Worm (Caenorhabditis elegans) whole organism, L4 larva: ENCODE measurements around the gene msp-10.

Experiments used
- F26F4.8 ChIP-seq: fragments of 200-800 bp; sonication (Bioruptor generic); conservative IDR thresholded peaks from 2 replicates; pipeline ENCODE4 v1.3.6; 2022; ENCODE audit warnings: missing genetic modification characterization, missing compliant biosample characterization
- F37D6.2 ChIP-seq: sonication (generic microtip); optimal IDR thresholded peaks from 2 replicates; lab custom pipeline; 2016; ENCODE audit warnings: mild to moderate bottlenecking, missing genetic modification characterization, missing compliant biosample characterization
- T20F7.1 ChIP-seq: fragments of 200-800 bp; sonication (Bioruptor generic); optimal IDR thresholded peaks from 2 replicates; lab custom pipeline; 2018; ENCODE audit warnings: mild to moderate bottlenecking, missing genetic modification characterization, missing compliant biosample characterization
- Y48G9A.11 ChIP-seq: fragments of 200-800 bp; sonication (Bioruptor generic); IDR thresholded peaks from 2 replicates; pipeline ENCODE4 v1.3.6; 2022; ENCODE audit warnings: missing genetic modification reagents, missing genetic modification characterization, missing compliant biosample characterization
- Y75B8A.6 ChIP-seq: fragments of 200-800 bp; sonication (Bioruptor generic); IDR thresholded peaks from 2 replicates; pipeline ENCODE4 v1.3.6; 2022; ENCODE audit warnings: missing genetic modification reagents, missing genetic modification characterization, missing compliant biosample characterization
- aha-1 ChIP-seq: fragments of 150-350 bp; peaks from one replicate; lab custom pipeline; 2014; ENCODE audit warnings: missing biosample characterization, missing genetic modification characterization
- arid-1 ChIP-seq: fragments of 200-800 bp; sonication (Bioruptor generic); conservative IDR thresholded peaks from 2 replicates; pipeline ENCODE4 v1.3.6; 2022; ENCODE audit warnings: missing genetic modification reagents, missing genetic modification characterization, missing compliant biosample characterization
- attf-4 ChIP-seq: sonication (generic microtip); optimal IDR thresholded peaks from 3 replicates; lab custom pipeline; 2017; ENCODE audit warnings: missing biosample characterization, missing genetic modification characterization
- ceh-20 ChIP-seq: fragments of 200-800 bp; sonication (Bioruptor generic); IDR thresholded peaks from 2 replicates; pipeline ENCODE4 v1.3.6; 2022; ENCODE audit warnings: missing genetic modification reagents, missing genetic modification characterization, missing compliant biosample characterization
- ceh-28 ChIP-seq: fragments of 150-350 bp; optimal IDR thresholded peaks from 2 replicates; lab custom pipeline; 2014; ENCODE audit warnings: missing biosample characterization, missing genetic modification reagents, missing genetic modification characterization
- ceh-62 ChIP-seq: sonication (generic microtip); optimal IDR thresholded peaks from 2 replicates; lab custom pipeline; 2017; ENCODE audit warnings: missing biosample characterization, missing genetic modification characterization
- cey-2 ChIP-seq: sonication (generic microtip); optimal IDR thresholded peaks from 3 replicates; lab custom pipeline; 2017; ENCODE audit warnings: missing genetic modification characterization, mild to moderate bottlenecking, missing compliant biosample characterization, antibody characterized with exemption, borderline replicate concordance; ENCODE audit not compliant: insufficient read depth
- ctbp-1 ChIP-seq: fragments of 200-800 bp; sonication (Bioruptor generic); IDR thresholded peaks from 2 replicates; pipeline ENCODE4 v1.3.6; 2022; ENCODE audit warnings: missing genetic modification reagents, missing genetic modification characterization, missing compliant biosample characterization
- daf-12 ChIP-seq: fragments of 150-350 bp; optimal IDR thresholded peaks from 2 replicates; lab custom pipeline; 2014; ENCODE audit warnings: missing biosample characterization, missing genetic modification reagents, missing genetic modification characterization
- daf-16 ChIP-seq, 3 experiments: sonication (generic microtip); optimal IDR thresholded peaks; 2 replicates each; lab custom pipeline; 2016 to 2017; ENCODE audit warnings: missing genetic modification characterization in 3 of 3, missing genetic modification reagents in 3 of 3, mild to moderate bottlenecking in 2 of 3, missing compliant biosample characterization in 2 of 3, missing biosample characterization in 1 of 3, moderate library complexity in 1 of 3
- daf-8 ChIP-seq: fragments of 200-800 bp; sonication (Bioruptor generic); IDR thresholded peaks from 2 replicates; pipeline ENCODE4 v1.3.6; 2022; ENCODE audit warnings: missing genetic modification characterization, missing compliant biosample characterization
- dmd-6 ChIP-seq: fragments of 200-800 bp; sonication (Bioruptor generic); IDR thresholded peaks from 2 replicates; pipeline ENCODE4 v1.3.6; 2022; ENCODE audit warnings: missing genetic modification reagents, missing genetic modification characterization, missing compliant biosample characterization
- dpl-1 ChIP-seq: fragments of 150-350 bp; optimal IDR thresholded peaks from 2 replicates; lab custom pipeline; 2014; ENCODE audit warnings: missing biosample characterization, missing genetic modification reagents, missing genetic modification characterization
- dve-1 ChIP-seq: sonication (generic microtip); optimal IDR thresholded peaks from 2 replicates; lab custom pipeline; 2017; ENCODE audit warnings: antibody characterized with exemption, mild to moderate bottlenecking, missing genetic modification characterization, missing compliant biosample characterization; ENCODE audit not compliant: insufficient read depth
- hif-1 ChIP-seq, 2 experiments: sonication (generic microtip); optimal IDR thresholded peaks; 2 replicates each; lab custom pipeline; 2016 to 2017; ENCODE audit warnings: missing compliant biosample characterization in 2 of 2, missing genetic modification characterization in 2 of 2, missing genetic modification reagents in 2 of 2, missing genotype in 2 of 2, mild to moderate bottlenecking in 1 of 2
- hlh-11 ChIP-seq: fragments of 200-800 bp; sonication (Bioruptor generic); optimal IDR thresholded peaks from 2 replicates; lab custom pipeline; 2018; ENCODE audit warnings: mild to moderate bottlenecking, missing genetic modification characterization, missing compliant biosample characterization
- lin-1 ChIP-seq: fragments of 200-800 bp; sonication (Bioruptor generic); IDR thresholded peaks from 2 replicates; pipeline ENCODE4 v1.3.6; 2022; ENCODE audit warnings: missing genetic modification reagents, missing genetic modification characterization, missing compliant biosample characterization
- lin-13 ChIP-seq: fragments of 150-350 bp; optimal IDR thresholded peaks from 2 replicates; lab custom pipeline; 2014; ENCODE audit warnings: missing biosample characterization, missing genetic modification reagents, missing genetic modification characterization
- lin-15B ChIP-seq: fragments of 150-350 bp; sonication (generic microtip); optimal IDR thresholded peaks from 3 replicates; lab custom pipeline; 2014; ENCODE audit warnings: missing biosample characterization, missing genetic modification characterization
- lin-29 ChIP-seq: fragments of 200-800 bp; sonication (Bioruptor generic); IDR thresholded peaks from 2 replicates; pipeline ENCODE4 v1.3.6; 2022; ENCODE audit warnings: missing genetic modification reagents, missing genetic modification characterization, missing compliant biosample characterization
- lsy-2 ChIP-seq, 2 experiments: fragments of 150-350 bp in 1 of 2; sonication (generic microtip) in 1 of 2; optimal IDR thresholded peaks; 2 replicates each; lab custom pipeline; 2014 to 2017; ENCODE audit warnings: missing biosample characterization in 2 of 2, missing genetic modification characterization in 2 of 2
- mdl-1 ChIP-seq, 2 experiments: fragments of 150-350 bp in 1 of 2; sonication (generic microtip) in 1 of 2; optimal IDR thresholded peaks; 2 replicates each; lab custom pipeline; 2014 to 2017; ENCODE audit warnings: missing biosample characterization in 2 of 2, missing genetic modification characterization in 2 of 2
- mep-1 ChIP-seq: fragments of 150-350 bp; sonication (generic microtip); optimal IDR thresholded peaks from 3 replicates; lab custom pipeline; 2014; ENCODE audit warnings: missing biosample characterization, missing genetic modification characterization
- mes-2 ChIP-seq: sonication (generic microtip); optimal IDR thresholded peaks from 2 replicates; lab custom pipeline; 2016; ENCODE audit warnings: missing genotype, mild to moderate bottlenecking, missing genetic modification characterization, missing compliant biosample characterization; ENCODE audit not compliant: poor library complexity, severe bottlenecking
- nhr-102 ChIP-seq: sonication (generic microtip); optimal IDR thresholded peaks from 2 replicates; lab custom pipeline; 2016; ENCODE audit warnings: mild to moderate bottlenecking, missing genetic modification characterization, moderate library complexity, missing compliant biosample characterization
- nhr-11 ChIP-seq: fragments of 150-350 bp; optimal IDR thresholded peaks from 2 replicates; lab custom pipeline; 2014; ENCODE audit warnings: missing biosample characterization, missing genetic modification characterization
- nhr-237 ChIP-seq: sonication (generic microtip); optimal IDR thresholded peaks from 2 replicates; lab custom pipeline; 2017; ENCODE audit warnings: missing biosample characterization, missing genetic modification characterization
- nhr-25 ChIP-seq: sonication (generic microtip); optimal IDR thresholded peaks from 2 replicates; lab custom pipeline; 2017; ENCODE audit warnings: missing genetic modification characterization, mild to moderate bottlenecking, missing compliant biosample characterization, antibody characterized with exemption, moderate library complexity, borderline replicate concordance; ENCODE audit not compliant: insufficient read depth
- nhr-28 ChIP-seq: fragments of 150-350 bp; optimal IDR thresholded peaks from 2 replicates; lab custom pipeline; 2014; ENCODE audit warnings: missing biosample characterization, missing genetic modification characterization
- nhr-41 ChIP-seq: fragments of 200-800 bp; sonication (Bioruptor generic); IDR thresholded peaks from 2 replicates; pipeline ENCODE4 v1.3.6; 2022; ENCODE audit warnings: missing genetic modification reagents, missing genetic modification characterization, missing compliant biosample characterization
- nhr-48 ChIP-seq: sonication (generic microtip); optimal IDR thresholded peaks from 2 replicates; lab custom pipeline; 2016; ENCODE audit warnings: mild to moderate bottlenecking, missing genetic modification characterization, missing compliant biosample characterization
- pqm-1 ChIP-seq: sonication (generic microtip); optimal IDR thresholded peaks from 2 replicates; lab custom pipeline; 2017; ENCODE audit warnings: missing biosample characterization, missing genetic modification characterization
- rbr-2 ChIP-seq: sonication (generic microtip); optimal IDR thresholded peaks from 2 replicates; lab custom pipeline; 2016; ENCODE audit warnings: missing genotype, missing genetic modification characterization, missing compliant biosample characterization
- saeg-2 ChIP-seq: fragments of 200-800 bp; sonication (Bioruptor generic); IDR thresholded peaks from 2 replicates; pipeline ENCODE4 v1.3.6; 2022; ENCODE audit warnings: missing genetic modification reagents, missing genetic modification characterization, missing compliant biosample characterization
- skn-1 ChIP-seq: fragments of 150-350 bp; optimal IDR thresholded peaks from 2 replicates; lab custom pipeline; 2014; ENCODE audit warnings: missing biosample characterization, missing genetic modification characterization
- snpc-1.2 ChIP-seq: fragments of 200-800 bp; sonication (Bioruptor generic); IDR thresholded peaks from 2 replicates; pipeline ENCODE4 v1.3.6; 2022; ENCODE audit warnings: missing genetic modification reagents, missing genetic modification characterization, missing compliant biosample characterization
- snpc-4 ChIP-seq: fragments of 150-350 bp; optimal IDR thresholded peaks from 2 replicates; lab custom pipeline; 2014; ENCODE audit warnings: missing biosample characterization, missing genetic modification characterization
- spr-3 ChIP-seq: fragments of 200-800 bp; sonication (Bioruptor generic); optimal IDR thresholded peaks from 2 replicates; lab custom pipeline; 2018; ENCODE audit warnings: mild to moderate bottlenecking, missing genetic modification characterization, missing compliant biosample characterization
- unc-130 ChIP-seq: sonication (generic microtip); optimal IDR thresholded peaks from 2 replicates; lab custom pipeline; 2016; ENCODE audit warnings: missing genetic modification reagents, missing genetic modification characterization, missing compliant biosample characterization
- unc-39 ChIP-seq: sonication (generic microtip); optimal IDR thresholded peaks from 2 replicates; lab custom pipeline; 2017; ENCODE audit warnings: missing biosample characterization, missing genetic modification characterization
- unc-62 ChIP-seq, 3 experiments: fragments of 150-350 bp in 1 of 3; sonication (generic microtip); optimal IDR thresholded peaks in 2 of 3; peaks in 1 of 3; 1 replicate in 1 of 3; 2 replicates in 2 of 3; lab custom pipeline; 2014 to 2017; ENCODE audit warnings: missing biosample characterization in 3 of 3, missing genetic modification characterization in 3 of 3, missing genetic modification reagents in 3 of 3, missing genotype in 1 of 3
- vab-7 ChIP-seq: fragments of 200-800 bp; sonication (Bioruptor generic); IDR thresholded peaks from 2 replicates; pipeline ENCODE4 v1.3.6; 2022; ENCODE audit warnings: missing genetic modification reagents, missing genetic modification characterization, missing compliant biosample characterization
- zip-11 ChIP-seq: fragments of 200-800 bp; sonication (Bioruptor generic); IDR thresholded peaks from 2 replicates; pipeline ENCODE4 v1.3.6; 2022; ENCODE audit warnings: missing genetic modification characterization, missing compliant biosample characterization
- zip-2 ChIP-seq: fragments of 150-350 bp; optimal IDR thresholded peaks from 2 replicates; lab custom pipeline; 2014; ENCODE audit warnings: missing biosample characterization, missing genetic modification characterization
- ztf-7 ChIP-seq: fragments of 150-350 bp; optimal IDR thresholded peaks from 2 replicates; lab custom pipeline; 2014; ENCODE audit warnings: missing biosample characterization, missing genetic modification characterization

Gene msp-10

ce11 chrIV:9873837-9874236 lies 36.4 kb downstream of the msp-10 start:
- TF ChIP-seq T20F7.1 (GFP tag; lab: Kevin White, UChicago): peak; percentile 26
- peak in 1 of 2 experiments; percentile 8 for TF ChIP-seq hif-1 (tag; optimal IDR thresholded peaks at IDR 0.05; lab: Kevin White, UChicago)
- peak; percentile 9; the same call in 1 of the 2 replicates for TF ChIP-seq ceh-20
- no peak for TF ChIP-seq ztf-7 (tag; lab: Kevin White, UChicago)
- peak; percentile 30; the same call in 1 of the 2 replicates for TF ChIP-seq lin-1 (GFP tag; lab: Robert Waterston, UW)
- peak in 1 of 2 experiments; percentile 46 for TF ChIP-seq lsy-2 (tag; optimal IDR thresholded peaks at IDR 0.05; lab: Kevin White, UChicago)
- peak; percentile 60 for TF ChIP-seq nhr-48 (tag; lab: Kevin White, UChicago)
- no peak for TF ChIP-seq Y75B8A.6 (GFP tag; lab: Robert Waterston, UW)
- peak; percentile 37 for TF ChIP-seq mes-2 (tag; lab: Kevin White, UChicago)
- TF ChIP-seq zip-2 (tag; lab: Kevin White, UChicago): no peak
- peak; percentile 60 for TF ChIP-seq aha-1 (tag; lab: Kevin White, UChicago)
- TF ChIP-seq nhr-41 (GFP tag; lab: Robert Waterston, UW): no peak
- TF ChIP-seq ceh-28 (tag; lab: Kevin White, UChicago): no peak
- TF ChIP-seq dpl-1 (GFP tag; lab: Kevin White, UChicago): peak; percentile 12
- no peak for TF ChIP-seq attf-4
- TF ChIP-seq nhr-237 (tag; lab: Kevin White, UChicago): no peak
- no peak for TF ChIP-seq unc-130 (GFP tag; lab: Kevin White, UChicago)
- no peak for TF ChIP-seq skn-1 (tag; lab: Kevin White, UChicago)
- TF ChIP-seq ctbp-1 (GFP tag; lab: Robert Waterston, UW): no peak
- TF ChIP-seq dmd-6: peak; percentile 61
- TF ChIP-seq pqm-1: peak; percentile 9
- no peak for TF ChIP-seq saeg-2
- TF ChIP-seq nhr-11 (tag; lab: Kevin White, UChicago): peak; percentile 53
- peak; percentile 37 for TF ChIP-seq dve-1 (tag; lab: Kevin White, UChicago)
- TF ChIP-seq lin-29 (GFP tag; lab: Robert Waterston, UW): no peak
- no peak for TF ChIP-seq F26F4.8
- TF ChIP-seq hlh-11 (tag; lab: Kevin White, UChicago): peak; percentile 71
- TF ChIP-seq daf-8 (GFP tag; lab: Robert Waterston, UW): no peak
- TF ChIP-seq mdl-1 (tag; optimal IDR thresholded peaks at IDR 0.05; lab: Kevin White, UChicago): peak; percentile 26 to 55
- no peak for TF ChIP-seq vab-7
- peak; percentile 39 for TF ChIP-seq nhr-28 (tag; lab: Kevin White, UChicago)
- peak in 1 of 2 experiments; percentile 14 for TF ChIP-seq unc-62 (GFP tag; optimal IDR thresholded peaks at IDR 0.05 in 1 of 2; lab: Kevin White, UChicago)
- no peak for TF ChIP-seq unc-62 (tag; optimal IDR thresholded peaks at IDR 0.05; lab: Kevin White, UChicago)
- no peak for TF ChIP-seq ceh-62 (tag; lab: Kevin White, UChicago)
- no peak for TF ChIP-seq F37D6.2 (tag; lab: Kevin White, UChicago)
- TF ChIP-seq zip-11 (GFP tag; lab: Robert Waterston, UW): no peak
- no peak for TF ChIP-seq arid-1 (GFP tag; lab: Robert Waterston, UW)
- peak; percentile 20 for TF ChIP-seq rbr-2 (tag; lab: Kevin White, UChicago)
- no peak for TF ChIP-seq cey-2
- TF ChIP-seq spr-3: no peak
- no peak for TF ChIP-seq snpc-4 (tag; lab: Kevin White, UChicago)
- TF ChIP-seq Y48G9A.11: no peak
- TF ChIP-seq lin-13 (GFP tag; lab: Kevin White, UChicago): peak; percentile 13
- TF ChIP-seq lin-15B (tag; lab: Kevin White, UChicago): no peak
- TF ChIP-seq nhr-25 (tag; lab: Kevin White, UChicago): no peak
- peak; percentile 66 for TF ChIP-seq mep-1 (tag; lab: Kevin White, UChicago)
- no peak for TF ChIP-seq nhr-102
- TF ChIP-seq daf-16 (GFP tag; optimal IDR thresholded peaks at IDR 0.05; lab: Kevin White, UChicago): no peak
- TF ChIP-seq daf-16 (tag; optimal IDR thresholded peaks at IDR 0.05; lab: Kevin White, UChicago): peak; percentile 42
- TF ChIP-seq unc-39 (tag; lab: Kevin White, UChicago): no peak
- TF ChIP-seq snpc-1.2: no peak
- no peak for TF ChIP-seq daf-12
